Worm (Caenorhabditis elegans) whole organism, L4 larva: ENCODE results near the gene mpst-3.

ENCODE experiments used
- F37D6.2 ChIP-seq: sonication (generic microtip); optimal IDR thresholded peaks from 2 replicates; lab custom pipeline; 2016; ENCODE audit warnings: mild to moderate bottlenecking, missing genetic modification characterization, missing compliant biosample characterization
- ama-1 ChIP-seq: fragments of 150-350 bp; optimal IDR thresholded peaks from 2 replicates; lab custom pipeline; 2014; ENCODE audit warnings: inconsistent platforms, mixed read lengths
- egl-43 ChIP-seq: fragments of 200-800 bp; sonication (Bioruptor generic); IDR thresholded peaks from 2 replicates; pipeline ENCODE4 v1.3.6; 2022; ENCODE audit warnings: missing genetic modification reagents, missing genetic modification characterization, missing compliant biosample characterization
- jun-1 ChIP-seq: fragments of 150-350 bp; optimal IDR thresholded peaks from 2 replicates; lab custom pipeline; 2014; ENCODE audit warnings: missing biosample characterization, missing genetic modification reagents, missing genetic modification characterization
- lin-38 ChIP-seq: fragments of 200-800 bp; sonication (Bioruptor generic); IDR thresholded peaks from 2 replicates; pipeline ENCODE4 v1.3.6; 2022; ENCODE audit warnings: missing genetic modification reagents, missing genetic modification characterization, missing compliant biosample characterization
- nhr-10 ChIP-seq: fragments of 150-350 bp; optimal IDR thresholded peaks from 2 replicates; lab custom pipeline; 2014; ENCODE audit warnings: missing biosample characterization, missing genetic modification characterization
- set-16 ChIP-seq: fragments of 200-800 bp; sonication (Bioruptor generic); IDR thresholded peaks from 2 replicates; pipeline ENCODE4 v1.3.6; 2022; ENCODE audit warnings: missing genetic modification reagents, missing genetic modification characterization, missing compliant biosample characterization
- snpc-4 ChIP-seq: fragments of 150-350 bp; optimal IDR thresholded peaks from 2 replicates; lab custom pipeline; 2014; ENCODE audit warnings: missing biosample characterization, missing genetic modification characterization
- unc-39 ChIP-seq: sonication (generic microtip); optimal IDR thresholded peaks from 2 replicates; lab custom pipeline; 2017; ENCODE audit warnings: missing biosample characterization, missing genetic modification characterization
- zag-1 ChIP-seq: fragments of 150-350 bp; optimal IDR thresholded peaks from 2 replicates; lab custom pipeline; 2014; ENCODE audit warnings: missing biosample characterization, missing genetic modification characterization

DNA sequence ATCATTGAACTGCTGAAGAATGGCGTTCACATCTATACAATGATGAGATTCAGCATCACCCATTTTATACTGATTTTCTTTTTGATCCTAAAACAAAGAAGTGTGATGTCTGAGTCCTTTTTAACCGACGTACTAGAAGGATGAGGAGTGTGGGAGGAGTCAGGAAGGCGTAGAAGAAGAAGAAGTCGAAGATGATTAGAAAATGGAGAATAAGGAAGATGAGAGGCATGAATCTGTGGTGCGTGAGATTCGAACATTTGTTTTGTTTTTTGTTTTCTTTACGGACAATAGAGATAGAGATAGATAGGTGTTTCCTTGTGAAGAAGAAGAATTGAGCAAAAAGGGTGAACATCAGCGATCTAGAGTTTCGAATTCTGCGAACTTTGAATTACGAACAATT lies 36.9 kb upstream of the mpst-3 start, which contains the start of gene npr-13:
- TF ChIP-seq jun-1, result no peak
- no peak for TF ChIP-seq nhr-10 (tag; lab: Kevin White, UChicago)
- TF ChIP-seq ama-1 (lab: Kevin White, UChicago), result no peak
- no peak for TF ChIP-seq set-16
- no peak for TF ChIP-seq F37D6.2 (tag; lab: Kevin White, UChicago)
- no peak for TF ChIP-seq egl-43 (GFP tag; lab: Robert Waterston, UW)
- no peak for TF ChIP-seq snpc-4 (tag; lab: Kevin White, UChicago)
- TF ChIP-seq unc-39 (tag; lab: Kevin White, UChicago), result no peak
- no peak for TF ChIP-seq lin-38
- no peak for TF ChIP-seq zag-1
